Fruit fly (Drosophila melanogaster) whole organism, embryonic: Measurements from ENCODE around the gene CG6441.
A peak's percentile ranks its signal among the peaks of the same experiment; 100 is the strongest.

Source experiments
- CG10543 ChIP-seq: fragments of 200-800 bp; sonication (Bioruptor generic); optimal IDR thresholded peaks from 3 replicates; lab custom pipeline; 2017; ENCODE audit warnings: missing biosample characterization, mild to moderate bottlenecking, missing genetic modification characterization, moderate library complexity
- CG11456 ChIP-seq: fragments of 200-800 bp; sonication (Bioruptor generic); IDR thresholded peaks from 3 replicates; pipeline ENCODE4 v1.3.6; 2022; ENCODE audit warnings: missing biosample characterization, missing genetic modification characterization
- CG12769 ChIP-seq: fragments of 200-800 bp; sonication (Bioruptor generic); optimal IDR thresholded peaks from 2 replicates; lab custom pipeline; 2019; ENCODE audit warnings: missing biosample characterization, mild to moderate bottlenecking, missing genetic modification characterization, moderate library complexity
- CG17359 ChIP-seq: fragments of 200-800 bp; sonication (Bioruptor generic); optimal IDR thresholded peaks from 3 replicates; lab custom pipeline; 2018; ENCODE audit warnings: missing biosample characterization, mild to moderate bottlenecking, missing genetic modification characterization, moderate library complexity
- CG2202 ChIP-seq: fragments of 200-800 bp; sonication (Bioruptor generic); optimal IDR thresholded peaks from 2 replicates; lab custom pipeline; 2018; ENCODE audit warnings: missing biosample characterization, mild to moderate bottlenecking, missing genetic modification characterization
- CG2678 ChIP-seq: fragments of 200-800 bp; sonication (Bioruptor generic); optimal IDR thresholded peaks from 3 replicates; lab custom pipeline; 2019; ENCODE audit warnings: missing biosample characterization, mild to moderate bottlenecking, missing genetic modification characterization, moderate library complexity
- CG3065 ChIP-seq: fragments of 200-800 bp; sonication (Bioruptor generic); optimal IDR thresholded peaks from 2 replicates; lab custom pipeline; 2016; ENCODE audit warnings: missing biosample characterization, missing genetic modification characterization
- CG3163 ChIP-seq: fragments of 200-800 bp; sonication (Bioruptor generic); optimal IDR thresholded peaks from 3 replicates; lab custom pipeline; 2016; ENCODE audit warnings: missing biosample characterization, missing genetic modification characterization
- CG6765 ChIP-seq: fragments of 200-800 bp; sonication (Bioruptor generic); optimal IDR thresholded peaks from 3 replicates; lab custom pipeline; 2017; ENCODE audit warnings: missing biosample characterization, mild to moderate bottlenecking, missing genetic modification characterization
- CG6791 ChIP-seq: fragments of 200-800 bp; sonication (Bioruptor generic); IDR thresholded peaks from 3 replicates; pipeline ENCODE4 v1.3.6; 2022; ENCODE audit warnings: missing biosample characterization, missing genetic modification characterization; ENCODE audit not compliant: partially characterized antibody
- CG6813 ChIP-seq: fragments of 200-800 bp; sonication (Bioruptor generic); optimal IDR thresholded peaks from 2 replicates; lab custom pipeline; 2017; ENCODE audit warnings: missing biosample characterization, missing genetic modification characterization, mild to moderate bottlenecking, moderate library complexity, missing genetic modification reagents
- CG7987 ChIP-seq: fragments of 200-800 bp; sonication (Bioruptor generic); optimal IDR thresholded peaks from 2 replicates; lab custom pipeline; 2018; ENCODE audit warnings: missing biosample characterization, mild to moderate bottlenecking, missing genetic modification characterization, moderate library complexity
- CG8290 ChIP-seq, 3 experiments: fragments of 200-800 bp; sonication (Bioruptor generic); optimal IDR thresholded peaks; 2 replicates each; lab custom pipeline; 2016 to 2019; ENCODE audit warnings: missing biosample characterization in 3 of 3, missing genetic modification characterization in 3 of 3, mild to moderate bottlenecking in 2 of 3, moderate library complexity in 1 of 3
- CG8765 ChIP-seq: fragments of 200-800 bp; sonication (Bioruptor generic); IDR thresholded peaks from 2 replicates; pipeline ENCODE4 v1.3.6; 2022; ENCODE audit warnings: missing biosample characterization, missing genetic modification characterization
- CG9727 ChIP-seq: fragments of 200-800 bp; sonication (Bioruptor generic); optimal IDR thresholded peaks from 3 replicates; lab custom pipeline; 2017; ENCODE audit warnings: missing biosample characterization, mild to moderate bottlenecking, missing genetic modification characterization
- Dbx ChIP-seq: fragments of 200-800 bp; sonication (Bioruptor generic); IDR thresholded peaks from 3 replicates; pipeline ENCODE4 v1.3.6; 2022; ENCODE audit warnings: missing biosample characterization, missing genetic modification characterization
- Dip2 ChIP-seq: fragments of 200-800 bp; sonication (Bioruptor generic); IDR thresholded peaks from 2 replicates; pipeline ENCODE4 v1.3.6; 2022; ENCODE audit warnings: missing biosample characterization, missing genetic modification characterization
- Doc2 ChIP-seq: fragments of 200-800 bp; sonication (Bioruptor generic); IDR thresholded peaks from 2 replicates; pipeline ENCODE4 v1.3.6; 2022; ENCODE audit warnings: missing biosample characterization, missing genetic modification characterization
- ERR ChIP-seq: fragments of 200-800 bp; sonication (Bioruptor generic); optimal IDR thresholded peaks from 2 replicates; lab custom pipeline; 2016; ENCODE audit warnings: missing biosample characterization, missing genetic modification characterization
- Eip74EF ChIP-seq, 2 experiments: fragments of 200-800 bp in 1 of 2; fragments of >200 bp in 1 of 2; sonication (Bioruptor generic) in 1 of 2; optimal IDR thresholded peaks; 2 replicates each; lab custom pipeline; 2017 to 2019; ENCODE audit warnings: missing biosample characterization in 2 of 2, missing genetic modification characterization in 2 of 2, mild to moderate bottlenecking in 1 of 2, moderate library complexity in 1 of 2
- HmgZ ChIP-seq: fragments of 200-800 bp; sonication (Bioruptor generic); optimal IDR thresholded peaks from 2 replicates; lab custom pipeline; 2018; ENCODE audit warnings: missing biosample characterization, mild to moderate bottlenecking, missing genetic modification characterization
- Meics ChIP-seq: fragments of 200-800 bp; sonication (Bioruptor generic); optimal IDR thresholded peaks from 2 replicates; lab custom pipeline; 2017; ENCODE audit warnings: missing biosample characterization, mild to moderate bottlenecking, missing genetic modification characterization
- Opbp ChIP-seq: fragments of 200-800 bp; sonication (Bioruptor generic); IDR thresholded peaks from 3 replicates; pipeline ENCODE4 v1.3.6; 2022; ENCODE audit warnings: missing biosample characterization, missing genetic modification characterization; ENCODE audit not compliant: partially characterized antibody
- PHDP ChIP-seq: fragments of 200-800 bp; sonication (Bioruptor generic); optimal IDR thresholded peaks from 3 replicates; lab custom pipeline; 2018; ENCODE audit warnings: missing biosample characterization, mild to moderate bottlenecking, missing genetic modification characterization, moderate library complexity
- Six4 ChIP-seq: fragments of 200-800 bp; sonication (Bioruptor generic); optimal IDR thresholded peaks from 2 replicates; lab custom pipeline; 2016; ENCODE audit warnings: missing biosample characterization, missing genetic modification characterization
- ab ChIP-seq: fragments of 200-800 bp; sonication (Bioruptor generic); optimal IDR thresholded peaks from 2 replicates; lab custom pipeline; 2016; ENCODE audit warnings: missing biosample characterization, missing genetic modification characterization
- bab2 ChIP-seq: fragments of 200-800 bp; sonication (Bioruptor generic); optimal IDR thresholded peaks from 2 replicates; lab custom pipeline; 2016; ENCODE audit warnings: missing biosample characterization, missing genetic modification characterization
- bbx ChIP-seq: fragments of 200-800 bp; sonication (Bioruptor generic); IDR thresholded peaks from 2 replicates; pipeline ENCODE4 v1.3.6; 2022; ENCODE audit warnings: missing biosample characterization, missing genetic modification characterization; ENCODE audit not compliant: partially characterized antibody
- bcd ChIP-seq: fragments of 200-800 bp; sonication (Bioruptor generic); optimal IDR thresholded peaks from 2 replicates; lab custom pipeline; 2017; ENCODE audit warnings: missing biosample characterization, mild to moderate bottlenecking, missing genetic modification characterization
- chm ChIP-seq: fragments of 200-800 bp; sonication (Bioruptor generic); IDR thresholded peaks from 2 replicates; pipeline ENCODE4 v1.3.6; 2022; ENCODE audit warnings: missing biosample characterization, missing genetic modification characterization
- cwo ChIP-seq: fragments of 200-800 bp; sonication (Bioruptor generic); optimal IDR thresholded peaks from 3 replicates; lab custom pipeline; 2017; ENCODE audit warnings: missing biosample characterization, missing genetic modification characterization, mild to moderate bottlenecking, moderate library complexity, missing genetic modification reagents
- disco-r ChIP-seq: fragments of 200-800 bp; sonication (Bioruptor generic); optimal IDR thresholded peaks from 2 replicates; lab custom pipeline; 2016; ENCODE audit warnings: missing biosample characterization, missing genetic modification characterization
- emc ChIP-seq: fragments of 200-800 bp; sonication (Bioruptor generic); optimal IDR thresholded peaks from 2 replicates; lab custom pipeline; 2016; ENCODE audit warnings: missing biosample characterization, missing genetic modification characterization
- grn ChIP-seq: fragments of 200-800 bp; sonication (Bioruptor generic); optimal IDR thresholded peaks from 3 replicates; lab custom pipeline; 2017; ENCODE audit warnings: missing biosample characterization, missing genetic modification characterization
- hkb ChIP-seq, 2 experiments: fragments of 200-800 bp in 1 of 2; fragments of >200 bp in 1 of 2; sonication (Bioruptor generic) in 1 of 2; IDR thresholded peaks in 1 of 2; optimal IDR thresholded peaks in 1 of 2; 2 replicates each; pipeline versions ENCODE4 v1.3.6 to Lab custom; 2017 to 2022; ENCODE audit warnings: missing biosample characterization in 1 of 2, missing genetic modification characterization in 1 of 2
- kni ChIP-seq: fragments of 200-800 bp; sonication (Bioruptor generic); optimal IDR thresholded peaks from 3 replicates; lab custom pipeline; 2017; ENCODE audit warnings: mild to moderate bottlenecking, missing biosample characterization, missing genetic modification reagents, missing genetic modification characterization
- lab ChIP-seq: fragments of 200-800 bp; sonication (Bioruptor generic); optimal IDR thresholded peaks from 3 replicates; lab custom pipeline; 2017; ENCODE audit warnings: missing biosample characterization, missing genetic modification characterization, mild to moderate bottlenecking, moderate library complexity, missing genetic modification reagents
- lola ChIP-seq, 3 experiments: fragments of >200 bp in 2 of 3; fragments of 200-800 bp in 1 of 3; sonication (Bioruptor generic) in 1 of 3; optimal IDR thresholded peaks; 2 replicates each; lab custom pipeline; 2017 to 2019; ENCODE audit warnings: missing biosample characterization in 3 of 3, missing genetic modification characterization in 3 of 3, mild to moderate bottlenecking in 1 of 3, moderate library complexity in 1 of 3
- maf-S ChIP-seq: fragments of 200-800 bp; sonication (Bioruptor generic); optimal IDR thresholded peaks from 2 replicates; lab custom pipeline; 2016; ENCODE audit warnings: missing biosample characterization, missing genetic modification characterization
- mirr ChIP-seq: fragments of 200-800 bp; sonication (Bioruptor generic); optimal IDR thresholded peaks from 3 replicates; lab custom pipeline; 2018; ENCODE audit warnings: missing biosample characterization, mild to moderate bottlenecking, missing genetic modification characterization
- mld ChIP-seq: fragments of 200-800 bp; sonication (Bioruptor generic); IDR thresholded peaks from 3 replicates; pipeline ENCODE4 v1.3.6; 2022; ENCODE audit warnings: missing biosample characterization, missing genetic modification characterization; ENCODE audit not compliant: partially characterized antibody
- odd ChIP-seq: fragments of 200-800 bp; sonication (Bioruptor generic); optimal IDR thresholded peaks from 2 replicates; lab custom pipeline; 2017; ENCODE audit warnings: missing biosample characterization, mild to moderate bottlenecking, missing genetic modification characterization
- pan ChIP-seq, 4 experiments: fragments of >200 bp in 3 of 4; fragments of 200-800 bp in 1 of 4; sonication (Bioruptor generic) in 1 of 4; optimal IDR thresholded peaks in 3 of 4; IDR thresholded peaks in 1 of 4; 2 replicates each; pipeline versions ENCODE4 v1.3.6 to Lab custom; 2017 to 2022; ENCODE audit warnings: missing biosample characterization in 2 of 4, missing genetic modification characterization in 2 of 4, mixed read lengths in 1 of 4
- psq ChIP-seq: fragments of 200-800 bp; sonication (Bioruptor generic); optimal IDR thresholded peaks from 2 replicates; lab custom pipeline; 2017; ENCODE audit warnings: missing biosample characterization, missing genetic modification characterization
- rib ChIP-seq: fragments of 200-800 bp; sonication (Bioruptor generic); IDR thresholded peaks from 2 replicates; pipeline ENCODE4 v1.3.6; 2022; ENCODE audit warnings: missing biosample characterization, missing genetic modification characterization
- schlank ChIP-seq: fragments of 200-800 bp; sonication (Bioruptor generic); optimal IDR thresholded peaks from 2 replicates; lab custom pipeline; 2018; ENCODE audit warnings: missing biosample characterization, mild to moderate bottlenecking, missing genetic modification characterization

The CG6441 gene

DNA sequence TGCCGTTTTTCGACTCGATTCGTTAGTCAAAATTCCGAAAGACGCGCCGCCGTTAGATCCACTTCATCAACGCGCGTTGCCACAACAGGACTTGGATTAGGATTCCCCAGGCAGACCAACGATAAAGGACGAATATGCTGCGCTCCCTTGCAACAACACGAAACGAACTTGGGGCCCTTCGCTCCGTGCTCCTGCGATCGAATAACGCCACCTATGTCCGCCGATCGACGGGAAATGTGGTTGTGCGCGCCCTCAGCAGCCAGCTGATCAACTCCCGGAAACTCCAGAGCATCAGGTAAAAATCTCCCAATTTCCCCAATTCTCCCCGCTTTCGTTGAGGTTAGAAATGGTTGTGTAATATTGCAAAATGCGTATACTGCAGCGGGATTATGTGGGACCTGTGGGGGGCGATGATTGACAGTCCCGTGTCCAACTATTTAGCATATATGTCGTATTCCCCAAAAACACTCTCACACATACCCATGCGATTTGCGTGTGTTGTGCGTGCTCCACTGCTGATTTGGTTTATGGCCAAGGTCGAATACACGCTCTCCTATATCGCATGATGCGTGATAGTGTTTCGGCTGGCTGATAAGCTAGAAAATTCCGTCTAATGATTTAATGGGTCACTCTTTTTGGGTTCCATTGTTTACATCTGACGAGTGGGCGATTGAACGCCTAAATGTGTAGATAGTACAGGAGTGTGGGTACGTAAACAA is 47.3 kb upstream of the CG6441 start (continued):
- peak in 1 of 2 experiments; percentile 9 for TF ChIP-seq Eip74EF (GFP tag; optimal IDR thresholded peaks at IDR 0.05; lab: Kevin White, UChicago)
- TF ChIP-seq CG8765 (GFP tag; lab: Robert Waterston, UW), result no peak
- 0 out of 3 replicates have a peak, but pooled peaks have one; percentile 39 for TF ChIP-seq mld
- TF ChIP-seq CG6765 (GFP tag; lab: Kevin White, UChicago), result no peak
- no peak for TF ChIP-seq disco-r (GFP tag; lab: Kevin White, UChicago)
- TF ChIP-seq ab (GFP tag; lab: Kevin White, UChicago), result no peak
- no peak for TF ChIP-seq bcd (GFP tag; lab: Kevin White, UChicago)
- TF ChIP-seq CG9727, result no peak
- TF ChIP-seq HmgZ (tag; lab: Kevin White, UChicago), result peak; percentile 27
- TF ChIP-seq odd (GFP tag; lab: Kevin White, UChicago), result no peak
- TF ChIP-seq Doc2 (GFP tag; lab: Robert Waterston, UW), result no peak
- no peak for TF ChIP-seq Six4 (GFP tag; lab: Kevin White, UChicago)
- no peak for TF ChIP-seq hkb (optimal IDR thresholded peaks at IDR 0.05; lab: Kevin White, UChicago)
- no peak for TF ChIP-seq hkb (GFP tag; IDR thresholded peaks at IDR 0.05; lab: Robert Waterston, UW)
- TF ChIP-seq CG6791 (GFP tag; lab: Robert Waterston, UW), result no peak
- TF ChIP-seq CG8290 (GFP tag; optimal IDR thresholded peaks at IDR 0.05; lab: Kevin White, UChicago), result no peak
- TF ChIP-seq CG8290 (tag; optimal IDR thresholded peaks at IDR 0.05; lab: Kevin White, UChicago), result peak in 1 of 2 experiments; percentile 38
- peak; percentile 63 for TF ChIP-seq ERR (GFP tag; lab: Kevin White, UChicago)
- TF ChIP-seq CG2678 (tag; lab: Kevin White, UChicago), result no peak
- peak; percentile 75 for TF ChIP-seq cwo (GFP tag; lab: Kevin White, UChicago)
- no peak for TF ChIP-seq Opbp
- TF ChIP-seq grn (GFP tag; lab: Kevin White, UChicago), result peak; percentile 45
- peak; percentile 13 for TF ChIP-seq PHDP
- TF ChIP-seq CG2202 (tag; lab: Kevin White, UChicago), result no peak
- 0 out of 2 replicates have a peak, but pooled peaks have one; percentile 7 for TF ChIP-seq bbx
- no peak for TF ChIP-seq psq (GFP tag; lab: Kevin White, UChicago)
- TF ChIP-seq lola (GFP tag; optimal IDR thresholded peaks at IDR 0.05; lab: Kevin White, UChicago), result no peak
- TF ChIP-seq chm (GFP tag; lab: Robert Waterston, UW), result peak; percentile 56; the same call in 1 of the 2 replicates
- TF ChIP-seq schlank (tag; lab: Kevin White, UChicago), result no peak
- peak; percentile 61 for TF ChIP-seq CG10543 (GFP tag; lab: Kevin White, UChicago)
- no peak for TF ChIP-seq pan (optimal IDR thresholded peaks at IDR 0.05; lab: Kevin White, UChicago)
- no peak for TF ChIP-seq pan (GFP tag; optimal IDR thresholded peaks at IDR 0.05 in 1 of 2, IDR thresholded peaks at IDR 0.05 in 1 of 2)
- TF ChIP-seq maf-S (GFP tag; lab: Kevin White, UChicago), result no peak
- no peak for TF ChIP-seq CG17359 (tag; lab: Kevin White, UChicago)
- TF ChIP-seq emc (GFP tag; lab: Kevin White, UChicago), result no peak
- peak; percentile 73 for TF ChIP-seq mirr (GFP tag; lab: Kevin White, UChicago)
- TF ChIP-seq Dip2 (GFP tag; lab: Robert Waterston, UW), result no peak
- no peak for TF ChIP-seq CG11456 (GFP tag; lab: Robert Waterston, UW)
- TF ChIP-seq Meics (GFP tag; lab: Kevin White, UChicago), result no peak
- peak; percentile 59 for TF ChIP-seq CG6813 (GFP tag; lab: Kevin White, UChicago)
- peak; percentile 33 for TF ChIP-seq kni (GFP tag; lab: Kevin White, UChicago)
- no peak for TF ChIP-seq CG3065 (GFP tag; lab: Kevin White, UChicago)
- no peak for TF ChIP-seq bab2
- no peak for TF ChIP-seq CG3163 (GFP tag; lab: Kevin White, UChicago)
- TF ChIP-seq Dbx (GFP tag; lab: Robert Waterston, UW), result 0 out of 3 replicates have a peak, but pooled peaks have one; percentile 7
- peak; percentile 43 for TF ChIP-seq lab (GFP tag; lab: Kevin White, UChicago)
- TF ChIP-seq rib (GFP tag; lab: Robert Waterston, UW), result no peak
- TF ChIP-seq CG7987 (GFP tag; lab: Kevin White, UChicago), result peak; percentile 99
- peak; percentile 81 for TF ChIP-seq CG12769 (tag; lab: Kevin White, UChicago)
